Worm (Caenorhabditis elegans): Measurements from ENCODE around the gene Y43F8C.15.

DNA sequence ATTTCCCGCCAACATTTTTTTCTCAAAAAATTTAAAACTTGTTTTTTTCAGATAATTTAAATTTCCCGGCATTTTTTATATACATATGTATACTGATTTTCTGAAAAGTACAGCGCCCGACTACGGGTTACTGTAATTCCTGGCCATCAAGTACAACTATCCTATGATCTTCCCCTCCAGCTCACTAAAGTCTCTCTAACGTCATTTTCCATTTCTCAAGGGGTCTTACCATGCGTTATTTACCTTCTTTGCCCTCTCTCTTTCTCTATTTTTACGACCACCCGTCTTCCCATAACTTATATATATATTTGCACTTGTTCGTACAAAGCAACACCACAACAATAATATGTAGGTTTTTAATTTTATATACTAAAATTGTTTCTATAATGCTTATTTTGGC lies 45.8 kb upstream of the Y43F8C.15 start, which contains the start of gene W04E12.9:
- TF ChIP-seq nhr-11 (tag; optimal IDR thresholded peaks at IDR 0.05) (no peak), nhr-12 (tag; optimal IDR thresholded peaks at IDR 0.05) (no peak), lsy-2 (tag; optimal IDR thresholded peaks at IDR 0.05) (no peak), nhr-77 (tag; optimal IDR thresholded peaks at IDR 0.05) (no peak), egl-27 (tag; optimal IDR thresholded peaks at IDR 0.05) (no peak), unc-39 (tag; optimal IDR thresholded peaks at IDR 0.05) (no peak), ztf-4 (tag; optimal IDR thresholded peaks at IDR 0.05) (no peak), unc-62 (GFP tag; optimal IDR thresholded peaks at IDR 0.05) (no peak), R02D3.7 (tag; optimal IDR thresholded peaks at IDR 0.05) (no peak), nhr-6 (tag; optimal IDR thresholded peaks at IDR 0.05) (no peak), mdl-1 (tag; optimal IDR thresholded peaks at IDR 0.05) (no peak), ztf-11 (tag; optimal IDR thresholded peaks at IDR 0.05) (no peak), nhr-23 (tag; optimal IDR thresholded peaks at IDR 0.05) (no peak)

Measured in whole organism, L2 larva.